Worm (Caenorhabditis elegans) whole organism, early embryonic: ENCODE data around the gene Y39A1A.9.

ENCODE experiments used
- aly-1 ChIP-seq: sonication (generic microtip); optimal IDR thresholded peaks from 2 replicates; lab custom pipeline; 2016; ENCODE audit warnings: missing genetic modification characterization, missing compliant biosample characterization
- ama-1 ChIP-seq: fragments of 150-350 bp; optimal IDR thresholded peaks from 2 replicates; lab custom pipeline; 2014
- ceh-13 ChIP-seq: fragments of 200-800 bp; sonication (Bioruptor generic); optimal IDR thresholded peaks from 2 replicates; lab custom pipeline; 2018; ENCODE audit warnings: mild to moderate bottlenecking, missing genetic modification characterization, missing compliant biosample characterization
- ceh-36 ChIP-seq: sonication (generic microtip); optimal IDR thresholded peaks from 2 replicates; lab custom pipeline; 2016; ENCODE audit warnings: missing genetic modification characterization, inconsistent platforms, missing compliant biosample characterization
- ets-7 ChIP-seq: sonication (generic microtip); optimal IDR thresholded peaks from 2 replicates; lab custom pipeline; 2016; ENCODE audit warnings: missing genotype, missing genetic modification characterization, missing compliant biosample characterization
- flt-1 ChIP-seq: fragments of 200-800 bp; sonication (Bioruptor generic); IDR thresholded peaks from 2 replicates; pipeline ENCODE4 v1.3.6; 2022; ENCODE audit warnings: missing genetic modification characterization, missing compliant biosample characterization
- hmbx-1 ChIP-seq: sonication (generic microtip); optimal IDR thresholded peaks from 2 replicates; lab custom pipeline; 2016; ENCODE audit warnings: mild to moderate bottlenecking, missing genetic modification characterization, missing compliant biosample characterization
- hmg-4 ChIP-seq: fragments of 200-800 bp; sonication (Bioruptor generic); optimal IDR thresholded peaks from 2 replicates; lab custom pipeline; 2018; ENCODE audit warnings: mild to moderate bottlenecking, missing genetic modification characterization, missing compliant biosample characterization
- pes-1 ChIP-seq: fragments of 200-800 bp; sonication (Bioruptor generic); IDR thresholded peaks from 2 replicates; pipeline ENCODE4 v1.3.6; 2022; ENCODE audit warnings: missing genetic modification reagents, missing genetic modification characterization, missing compliant biosample characterization
- scrt-1 ChIP-seq: fragments of 200-800 bp; sonication (Bioruptor generic); IDR thresholded peaks from 2 replicates; pipeline ENCODE4 v1.3.6; 2022; ENCODE audit warnings: missing genetic modification characterization, missing compliant biosample characterization
- sea-1 ChIP-seq: fragments of 200-800 bp; sonication (Bioruptor generic); conservative IDR thresholded peaks from 2 replicates; pipeline ENCODE4 v1.3.6; 2022; ENCODE audit warnings: missing genetic modification characterization, missing compliant biosample characterization
- tra-4 ChIP-seq: sonication (generic microtip); optimal IDR thresholded peaks from 2 replicates; lab custom pipeline; 2017; ENCODE audit warnings: missing genetic modification characterization, missing compliant biosample characterization

DNA sequence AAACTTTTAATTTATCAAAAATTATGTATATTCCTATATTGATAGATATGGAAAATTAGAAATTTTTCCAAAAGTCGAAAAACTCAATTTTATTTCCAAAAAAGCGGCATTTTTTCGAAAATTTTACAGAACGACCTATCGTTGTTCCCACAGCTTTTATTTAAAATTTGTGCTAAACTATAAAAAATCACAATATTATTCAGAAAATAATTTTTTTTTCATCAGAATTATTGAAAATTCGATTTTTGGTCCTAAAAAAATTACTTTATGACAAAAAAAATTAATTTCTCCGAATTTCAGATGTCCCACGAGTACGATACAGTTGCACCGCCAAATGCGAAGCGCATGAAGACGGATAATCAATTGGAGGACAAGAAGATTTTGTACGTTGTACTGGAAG lies 15.9 kb upstream of the Y39A1A.9 start, which contains the start of gene emg-1:
- TF ChIP-seq ceh-13 (GFP tag; lab: Kevin White, UChicago) (no peak), ama-1 (lab: Kevin White, UChicago) (no peak), hmbx-1 (no peak), sea-1 (GFP tag; lab: Robert Waterston, UW) (no peak), ceh-36 (tag; lab: Kevin White, UChicago) (no peak), aly-1 (tag; lab: Kevin White, UChicago) (no peak), tra-4 (tag; lab: Kevin White, UChicago) (no peak), scrt-1 (GFP tag; lab: Robert Waterston, UW) (no peak), flt-1 (GFP tag; lab: Robert Waterston, UW) (no peak), pes-1 (GFP tag; lab: Robert Waterston, UW) (no peak), ets-7 (no peak), hmg-4 (no peak)
